1 fruit fly cellular context compared by ENCODE assay signal in the genomic region with DNA sequence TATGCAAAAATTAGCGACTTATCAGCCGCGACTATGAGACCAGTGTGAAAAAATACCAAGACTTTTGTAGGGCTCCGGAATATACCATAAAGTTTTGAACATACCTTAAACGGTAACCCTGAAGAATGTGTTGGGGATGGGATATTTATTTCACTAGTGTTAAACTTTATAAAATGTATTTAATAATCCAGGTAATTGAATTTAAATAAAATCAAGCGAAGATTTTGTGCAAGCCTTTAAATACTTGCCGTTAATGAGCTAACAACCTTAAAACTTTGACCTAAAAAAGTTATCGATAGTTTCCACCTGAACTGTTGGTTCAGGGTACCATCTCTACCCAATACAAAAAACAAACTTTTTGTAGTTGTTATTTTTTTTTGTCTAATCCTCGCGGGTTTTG.
TF ChIP-seq lines count a peak whose summit lies in the region.

CG4101 (plus strand) TSS at position 335 of the 400 bp plus-strand sequence.

TF ChIP-seq in whole organism, embryonic, 481 proteins besides CTCF, POLR2A, EP300 and RAD21 (continued from another document and continues in another):
- peak; percentile 59; the same call in 1 of the 3 replicates for TF ChIP-seq CG11695 (GFP tag; IDR thresholded peaks at IDR 0.05; lab: Robert Waterston, UW)
- TF ChIP-seq cad (GFP tag; optimal IDR thresholded peaks at IDR 0.05; lab: Kevin White, UChicago) = no peak
- peak; percentile 30 for TF ChIP-seq repo (GFP tag; optimal IDR thresholded peaks at IDR 0.05; lab: Kevin White, UChicago)
- peak; percentile 75 for TF ChIP-seq CG16813 (GFP tag; IDR thresholded peaks at IDR 0.05; lab: Robert Waterston, UW; ENCODE audit: partially characterized antibody)
- TF ChIP-seq CG14667 (GFP tag; IDR thresholded peaks at IDR 0.05; lab: Robert Waterston, UW) = peak; percentile 62
- peak; percentile 69 for TF ChIP-seq Camta (GFP tag; optimal IDR thresholded peaks at IDR 0.05; lab: Kevin White, UChicago)
- peak; percentile 41 for TF ChIP-seq Dad (GFP tag; optimal IDR thresholded peaks at IDR 0.05; lab: Kevin White, UChicago)
- TF ChIP-seq hbn (GFP tag; IDR thresholded peaks at IDR 0.05; lab: Robert Waterston, UW; ENCODE audit: partially characterized antibody) = peak; percentile 85
- TF ChIP-seq CG7745 (tag; optimal IDR thresholded peaks at IDR 0.05; lab: Kevin White, UChicago) = no peak
- TF ChIP-seq Dll (GFP tag; IDR thresholded peaks at IDR 0.05; lab: Robert Waterston, UW; ENCODE audit: partially characterized antibody) = peak; percentile 93
- peak; percentile 72 for TF ChIP-seq CG9727 (GFP tag; optimal IDR thresholded peaks at IDR 0.05; lab: Kevin White, UChicago)
- TF ChIP-seq Nf-YB (GFP tag; optimal IDR thresholded peaks at IDR 0.05; lab: Kevin White, UChicago) = peak; percentile 39
- peak; percentile 43; the same call in 1 of the 3 replicates for TF ChIP-seq gce (GFP tag; IDR thresholded peaks at IDR 0.05; lab: Robert Waterston, UW)
- TF ChIP-seq CG32772 (GFP tag; IDR thresholded peaks at IDR 0.05; lab: Robert Waterston, UW) = peak; percentile 77
- peak; percentile 78 for TF ChIP-seq lbe (GFP tag; optimal IDR thresholded peaks at IDR 0.05; lab: Kevin White, UChicago)
- peak; percentile 57 for TF ChIP-seq CG33557 (GFP tag; optimal IDR thresholded peaks at IDR 0.05; lab: Kevin White, UChicago)
- no peak for TF ChIP-seq crol (GFP tag; IDR thresholded peaks at IDR 0.05; lab: Robert Waterston, UW)
- peak; percentile 81 for TF ChIP-seq CG12942 (GFP tag; optimal IDR thresholded peaks at IDR 0.05; lab: Kevin White, UChicago)
- TF ChIP-seq CG3838 (GFP tag; optimal IDR thresholded peaks at IDR 0.05; lab: Kevin White, UChicago) = peak; percentile 88
- TF ChIP-seq CG11085 (GFP tag; IDR thresholded peaks at IDR 0.05; lab: Robert Waterston, UW) = peak; percentile 46; the same call in 1 of the 2 replicates
- peak; percentile 86 for TF ChIP-seq CG12659 (GFP tag; optimal IDR thresholded peaks at IDR 0.05; lab: Kevin White, UChicago)
- peak; percentile 81 for TF ChIP-seq Sox102F (GFP tag; optimal IDR thresholded peaks at IDR 0.05; lab: Kevin White, UChicago)
- peak; percentile 82 for TF ChIP-seq Chrac-16 (GFP tag; optimal IDR thresholded peaks at IDR 0.05; lab: Kevin White, UChicago)
- peak; percentile 30 for TF ChIP-seq CG6854 (GFP tag; optimal IDR thresholded peaks at IDR 0.05; lab: Kevin White, UChicago)
- TF ChIP-seq CG2129 (GFP tag; IDR thresholded peaks at IDR 0.05; lab: Robert Waterston, UW; ENCODE audit: partially characterized antibody) = peak; percentile 77
- TF ChIP-seq Mrtf (GFP tag; IDR thresholded peaks at IDR 0.05; lab: Robert Waterston, UW) = peak; percentile 68
- TF ChIP-seq CG4404 (GFP tag; IDR thresholded peaks at IDR 0.05; lab: Robert Waterston, UW) = peak; percentile 57
- TF ChIP-seq fd96Cb (tag; optimal IDR thresholded peaks at IDR 0.05; lab: Kevin White, UChicago) = peak; percentile 59
- TF ChIP-seq CG15073 (GFP tag; optimal IDR thresholded peaks at IDR 0.05; lab: Kevin White, UChicago) = no peak
- peak; percentile 46 for TF ChIP-seq D19B (GFP tag; optimal IDR thresholded peaks at IDR 0.05; lab: Kevin White, UChicago)
- peak; percentile 43 for TF ChIP-seq scrt (GFP tag; optimal IDR thresholded peaks at IDR 0.05; lab: Kevin White, UChicago)
- peak in 1 of 2 experiments; percentile 45 for TF ChIP-seq tll (GFP tag; optimal IDR thresholded peaks at IDR 0.05; lab: Kevin White, UChicago)
- no peak for TF ChIP-seq sima (GFP tag; optimal IDR thresholded peaks at IDR 0.05; lab: Kevin White, UChicago)
- TF ChIP-seq CG3847 (GFP tag; IDR thresholded peaks at IDR 0.05; lab: Robert Waterston, UW) = peak; percentile 86
- peak; percentile 11 for TF ChIP-seq NK7.1 (GFP tag; optimal IDR thresholded peaks at IDR 0.05; lab: Kevin White, UChicago)
- peak; percentile 67 for TF ChIP-seq twi (tag; optimal IDR thresholded peaks at IDR 0.05; lab: Kevin White, UChicago)
- TF ChIP-seq tin (GFP tag; optimal IDR thresholded peaks at IDR 0.05; lab: Kevin White, UChicago) = peak; percentile 76
- TF ChIP-seq Bteb2 (GFP tag; optimal IDR thresholded peaks at IDR 0.05; lab: Kevin White, UChicago) = peak; percentile 57
- peak; percentile 95 for TF ChIP-seq Med (GFP tag; lab: Kevin White, UChicago)
- peak; percentile 86 for TF ChIP-seq Dbx (GFP tag; IDR thresholded peaks at IDR 0.05; lab: Robert Waterston, UW)
- peak; percentile 50 for TF ChIP-seq corto (GFP tag; optimal IDR thresholded peaks at IDR 0.05; lab: Kevin White, UChicago)
- TF ChIP-seq zfh1 (GFP tag; IDR thresholded peaks at IDR 0.05; lab: Robert Waterston, UW) = peak; percentile 76
- TF ChIP-seq CG5180 (GFP tag; optimal IDR thresholded peaks at IDR 0.05; lab: Kevin White, UChicago) = no peak
- peak; percentile 70; the same call in 1 of the 2 replicates for TF ChIP-seq CG11247 (GFP tag; IDR thresholded peaks at IDR 0.05; lab: Robert Waterston, UW)
- TF ChIP-seq CG4854 (GFP tag; optimal IDR thresholded peaks at IDR 0.05; lab: Kevin White, UChicago) = peak; percentile 65
- peak; percentile 58; the same call in 1 of the 2 replicates for TF ChIP-seq wdn (GFP tag; IDR thresholded peaks at IDR 0.05; lab: Robert Waterston, UW)
- peak; percentile 80 for TF ChIP-seq CG9215 (GFP tag; IDR thresholded peaks at IDR 0.05; lab: Robert Waterston, UW)
- peak; percentile 79 for TF ChIP-seq lab (GFP tag; optimal IDR thresholded peaks at IDR 0.05; lab: Kevin White, UChicago)
- no peak for TF ChIP-seq usp (GFP tag; optimal IDR thresholded peaks at IDR 0.05; lab: Kevin White, UChicago)
- 0 out of 3 replicates have a peak, but pooled peaks have one; percentile 49 for TF ChIP-seq Optix (GFP tag; IDR thresholded peaks at IDR 0.05; lab: Robert Waterston, UW)
- peak; percentile 77 for TF ChIP-seq CG13296 (GFP tag; optimal IDR thresholded peaks at IDR 0.05; lab: Kevin White, UChicago)
- peak; percentile 88 for TF ChIP-seq Hsf (GFP tag; optimal IDR thresholded peaks at IDR 0.05; lab: Kevin White, UChicago)
- no peak for TF ChIP-seq sc (optimal IDR thresholded peaks at IDR 0.05; lab: Kevin White, UChicago)
- no peak for TF ChIP-seq sc (GFP tag; optimal IDR thresholded peaks at IDR 0.05; lab: Kevin White, UChicago)
- peak; percentile 51 for TF ChIP-seq CG4617 (GFP tag; optimal IDR thresholded peaks at IDR 0.05; lab: Kevin White, UChicago; ENCODE audit: borderline replicate concordance)
- TF ChIP-seq CG18599 (GFP tag; optimal IDR thresholded peaks at IDR 0.05; lab: Kevin White, UChicago) = peak; percentile 80
- TF ChIP-seq CG12391 (tag; optimal IDR thresholded peaks at IDR 0.05; lab: Kevin White, UChicago) = peak; percentile 91
- TF ChIP-seq dan (GFP tag; IDR thresholded peaks at IDR 0.05; lab: Robert Waterston, UW) = no peak
- TF ChIP-seq ci (GFP tag; IDR thresholded peaks at IDR 0.05; lab: Robert Waterston, UW) = peak; percentile 82; the same call in 2 of the 3 replicates
- TF ChIP-seq CG9876 (GFP tag; optimal IDR thresholded peaks at IDR 0.05; lab: Kevin White, UChicago) = peak; percentile 68
- peak; percentile 34 for TF ChIP-seq Elba2 (GFP tag; optimal IDR thresholded peaks at IDR 0.05; lab: Kevin White, UChicago)
- peak; percentile 33 for TF ChIP-seq CG1792 (GFP tag; optimal IDR thresholded peaks at IDR 0.05; lab: Kevin White, UChicago)
- peak; percentile 68 for TF ChIP-seq CG31224 (GFP tag; IDR thresholded peaks at IDR 0.05; lab: Robert Waterston, UW)
- peak; percentile 77 for TF ChIP-seq H2.0 (GFP tag; IDR thresholded peaks at IDR 0.05; lab: Robert Waterston, UW)
- TF ChIP-seq nau (GFP tag; optimal IDR thresholded peaks at IDR 0.05; lab: Kevin White, UChicago) = peak; percentile 48
- peak; percentile 90 for TF ChIP-seq CG13894 (tag; optimal IDR thresholded peaks at IDR 0.05; lab: Kevin White, UChicago)
- TF ChIP-seq ase (GFP tag; IDR thresholded peaks at IDR 0.05; lab: Robert Waterston, UW) = peak; percentile 82
- TF ChIP-seq sisA (GFP tag; IDR thresholded peaks at IDR 0.05; lab: Robert Waterston, UW) = peak; percentile 72
- peak; percentile 63 for TF ChIP-seq CG1024 (GFP tag; IDR thresholded peaks at IDR 0.05; lab: Robert Waterston, UW)
- peak; percentile 83 for TF ChIP-seq gro (GFP tag; optimal IDR thresholded peaks at IDR 0.05; lab: Kevin White, UChicago)
- no peak for TF ChIP-seq GATAe (GFP tag; conservative IDR thresholded peaks at IDR 0.05; lab: Robert Waterston, UW)
- peak; percentile 88 for TF ChIP-seq CG7928 (GFP tag; optimal IDR thresholded peaks at IDR 0.05; lab: Kevin White, UChicago)
- TF ChIP-seq Usf (GFP tag; optimal IDR thresholded peaks at IDR 0.05; lab: Kevin White, UChicago) = no peak
- no peak for TF ChIP-seq ash1 (GFP tag; optimal IDR thresholded peaks at IDR 0.05; lab: Kevin White, UChicago)
- no peak for TF ChIP-seq CG2199 (GFP tag; IDR thresholded peaks at IDR 0.05; lab: Robert Waterston, UW)
- TF ChIP-seq Xrp1 (GFP tag; IDR thresholded peaks at IDR 0.05; lab: Robert Waterston, UW) = peak; percentile 85
- TF ChIP-seq pfk (GFP tag; optimal IDR thresholded peaks at IDR 0.05; lab: Kevin White, UChicago) = no peak
- peak; percentile 73; the same call in 1 of the 3 replicates for TF ChIP-seq zen2 (GFP tag; IDR thresholded peaks at IDR 0.05; lab: Robert Waterston, UW; ENCODE audit: partially characterized antibody)
- 0 out of 2 replicates have a peak, but pooled peaks have one; percentile 18 for TF ChIP-seq toy (GFP tag; IDR thresholded peaks at IDR 0.05; lab: Robert Waterston, UW)
- peak; percentile 54 to 79 for TF ChIP-seq chif (GFP tag; optimal IDR thresholded peaks at IDR 0.05; lab: Kevin White, UChicago)
- peak; percentile 54 for TF ChIP-seq HHEX (GFP tag; optimal IDR thresholded peaks at IDR 0.05; lab: Kevin White, UChicago)
- peak; percentile 50 for TF ChIP-seq nom (GFP tag; optimal IDR thresholded peaks at IDR 0.05; lab: Kevin White, UChicago)
- TF ChIP-seq CG14441 (GFP tag; IDR thresholded peaks at IDR 0.05; lab: Robert Waterston, UW) = peak; percentile 81
- peak; percentile 53 for TF ChIP-seq CG7987 (GFP tag; optimal IDR thresholded peaks at IDR 0.05; lab: Kevin White, UChicago)
- TF ChIP-seq prd (optimal IDR thresholded peaks at IDR 0.05; lab: Kevin White, UChicago) = no peak
- TF ChIP-seq prd (GFP tag; IDR thresholded peaks at IDR 0.05; lab: Robert Waterston, UW) = peak; percentile 85
- peak; percentile 80 for TF ChIP-seq CG10366 (GFP tag; IDR thresholded peaks at IDR 0.05; lab: Robert Waterston, UW)
- TF ChIP-seq CG11093 (GFP tag; IDR thresholded peaks at IDR 0.05; lab: Robert Waterston, UW) = peak; percentile 68; the same call in 2 of the 3 replicates
- 0 out of 2 replicates have a peak, but pooled peaks have one; percentile 28 for TF ChIP-seq ro (GFP tag; IDR thresholded peaks at IDR 0.05; lab: Robert Waterston, UW)
- peak; percentile 80 for TF ChIP-seq Aef1 (GFP tag; IDR thresholded peaks at IDR 0.05; lab: Robert Waterston, UW)
- TF ChIP-seq Oaz (GFP tag; IDR thresholded peaks at IDR 0.05; lab: Robert Waterston, UW) = no peak
- peak; percentile 77 for TF ChIP-seq pzg (GFP tag; optimal IDR thresholded peaks at IDR 0.05; lab: Kevin White, UChicago)
- peak; percentile 65 for TF ChIP-seq Fer2 (tag; optimal IDR thresholded peaks at IDR 0.05; lab: Kevin White, UChicago)
- TF ChIP-seq CG17186 (GFP tag; optimal IDR thresholded peaks at IDR 0.05; lab: Kevin White, UChicago) = no peak
- peak; percentile 66 for TF ChIP-seq CG10979 (tag; optimal IDR thresholded peaks at IDR 0.05; lab: Kevin White, UChicago)
- TF ChIP-seq disco-r (GFP tag; optimal IDR thresholded peaks at IDR 0.05; lab: Kevin White, UChicago) = peak; percentile 58
- TF ChIP-seq CG10267 (tag; optimal IDR thresholded peaks at IDR 0.05; lab: Kevin White, UChicago) = peak; percentile 85
- no peak for TF ChIP-seq nerfin-2 (GFP tag; IDR thresholded peaks at IDR 0.05; lab: Robert Waterston, UW; ENCODE audit: partially characterized antibody)
- peak; percentile 63 for TF ChIP-seq CG17912 (GFP tag; optimal IDR thresholded peaks at IDR 0.05; lab: Kevin White, UChicago)
- TF ChIP-seq ato (GFP tag; IDR thresholded peaks at IDR 0.05; lab: Robert Waterston, UW; ENCODE audit: partially characterized antibody) = no peak
- peak; percentile 78 for TF ChIP-seq dysf (GFP tag; IDR thresholded peaks at IDR 0.05; lab: Robert Waterston, UW)
- no peak for TF ChIP-seq sim (GFP tag; IDR thresholded peaks at IDR 0.05; lab: Robert Waterston, UW)
- TF ChIP-seq CG17802 (tag; optimal IDR thresholded peaks at IDR 0.05; lab: Kevin White, UChicago) = peak; percentile 50
- TF ChIP-seq lilli (GFP tag; optimal IDR thresholded peaks at IDR 0.05; lab: Kevin White, UChicago) = peak; percentile 92
- TF ChIP-seq Mes4 (GFP tag; optimal IDR thresholded peaks at IDR 0.05; lab: Kevin White, UChicago) = peak; percentile 54
- peak; percentile 24 for TF ChIP-seq NC2α (GFP tag; optimal IDR thresholded peaks at IDR 0.05; lab: Kevin White, UChicago)
- TF ChIP-seq ab (GFP tag; optimal IDR thresholded peaks at IDR 0.05; lab: Kevin White, UChicago) = peak; percentile 24
- TF ChIP-seq Drgx (GFP tag; IDR thresholded peaks at IDR 0.05; lab: Robert Waterston, UW) = peak; percentile 51; the same call in 1 of the 2 replicates
- TF ChIP-seq CG14710 (tag; optimal IDR thresholded peaks at IDR 0.05; lab: Kevin White, UChicago) = peak; percentile 87
- TF ChIP-seq sna (GFP tag; IDR thresholded peaks at IDR 0.05; lab: Robert Waterston, UW; ENCODE audit: partially characterized antibody) = peak; percentile 81
- peak; percentile 75 for TF ChIP-seq klu (GFP tag; IDR thresholded peaks at IDR 0.05; lab: Robert Waterston, UW)
- peak; percentile 82 for TF ChIP-seq CG15269 (tag; optimal IDR thresholded peaks at IDR 0.05; lab: Kevin White, UChicago)
- no peak for TF ChIP-seq mld (GFP tag; IDR thresholded peaks at IDR 0.05; lab: Robert Waterston, UW; ENCODE audit: partially characterized antibody)
- TF ChIP-seq sr (GFP tag; IDR thresholded peaks at IDR 0.05; lab: Robert Waterston, UW) = no peak
- TF ChIP-seq Spps (tag; optimal IDR thresholded peaks at IDR 0.05; lab: Kevin White, UChicago) = peak; percentile 25
- peak; percentile 69 for TF ChIP-seq CG9797 (GFP tag; optimal IDR thresholded peaks at IDR 0.05; lab: Kevin White, UChicago)
- no peak for TF ChIP-seq Kr (GFP tag; optimal IDR thresholded peaks at IDR 0.05; lab: Kevin White, UChicago)
- TF ChIP-seq CG15479 (GFP tag; optimal IDR thresholded peaks at IDR 0.05; lab: Kevin White, UChicago) = no peak
- TF ChIP-seq CG1603 (tag; optimal IDR thresholded peaks at IDR 0.05; lab: Kevin White, UChicago) = peak; percentile 71
- peak; percentile 84 for TF ChIP-seq CG14014 (GFP tag; IDR thresholded peaks at IDR 0.05; lab: Robert Waterston, UW)
- TF ChIP-seq CG1832 (GFP tag; optimal IDR thresholded peaks at IDR 0.05; lab: Kevin White, UChicago) = no peak
- TF ChIP-seq CG34376 (GFP tag; optimal IDR thresholded peaks at IDR 0.05; lab: Kevin White, UChicago) = peak; percentile 77
- TF ChIP-seq danr (GFP tag; IDR thresholded peaks at IDR 0.05; lab: Robert Waterston, UW) = peak; percentile 57
- TF ChIP-seq CG13287 (GFP tag; IDR thresholded peaks at IDR 0.05; lab: Robert Waterston, UW; ENCODE audit: partially characterized antibody) = peak; percentile 92
